Worm (Caenorhabditis elegans): Measurements from ENCODE around the gene col-81.

ce11 chrII:11035774-11036173, 22.2 kb upstream of the col-81 start, which contains the start of gene srlf-15:
- TF ChIP-seq elt-3 (tag; optimal IDR thresholded peaks at IDR 0.05) (no peak), unc-120 (tag; optimal IDR thresholded peaks at IDR 0.05; ENCODE audit: poor library complexity, severe bottlenecking) (no peak), blmp-1 (tag; optimal IDR thresholded peaks at IDR 0.05) (no peak), unc-62 (GFP tag; optimal IDR thresholded peaks at IDR 0.05) (no peak), lin-13 (tag; optimal IDR thresholded peaks at IDR 0.05) (no peak)
